Worm (Caenorhabditis elegans) whole organism, late embryonic: ENCODE data around the gene ugt-41.

Experiments used
- ahr-1 ChIP-seq: sonication (generic microtip); optimal IDR thresholded peaks from 2 replicates; lab custom pipeline; 2016; ENCODE audit warnings: missing genetic modification characterization, missing compliant biosample characterization
- pqm-1 ChIP-seq: sonication (generic microtip); optimal IDR thresholded peaks from 2 replicates; lab custom pipeline; 2016; ENCODE audit warnings: missing genetic modification characterization, missing compliant biosample characterization

DNA sequence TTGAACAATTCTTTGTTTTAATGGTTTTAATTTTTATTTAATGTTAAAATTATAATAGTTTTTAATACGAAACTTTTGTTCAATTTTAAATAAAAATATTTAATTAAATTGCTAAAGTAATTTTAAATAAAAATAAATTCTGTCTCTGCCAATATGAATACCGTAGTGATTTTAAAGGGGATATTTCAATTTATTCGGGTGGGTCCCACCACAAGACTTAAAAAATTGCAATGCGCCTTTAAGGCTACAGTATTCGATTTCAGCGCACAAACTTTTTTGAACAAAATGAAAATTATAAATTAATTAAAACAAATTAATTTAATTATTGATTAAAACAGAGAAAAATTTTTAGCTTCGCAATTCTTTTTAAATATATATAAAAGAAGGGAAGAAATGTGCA, 35.7 kb upstream of the ugt-41 start:
- TF ChIP-seq ahr-1 (tag; lab: Kevin White, UChicago) (no peak), pqm-1 (tag; lab: Kevin White, UChicago) (no peak)
